Worm (Caenorhabditis elegans) whole organism, L1 larva: ENCODE measurements around the gene F43G6.8.

Experiments
- Y116A8C.19 ChIP-seq: sonication (generic microtip); optimal IDR thresholded peaks from 2 replicates; lab custom pipeline; 2016; ENCODE audit warnings: missing compliant biosample characterization, missing genetic modification characterization, borderline replicate concordance
- alr-1 ChIP-seq: fragments of 200-800 bp; sonication (Bioruptor generic); optimal IDR thresholded peaks from 2 replicates; lab custom pipeline; 2018; ENCODE audit warnings: borderline replicate concordance, mild to moderate bottlenecking, missing genetic modification characterization, missing compliant biosample characterization
- blmp-1 ChIP-seq: fragments of 150-350 bp; optimal IDR thresholded peaks from 2 replicates; lab custom pipeline; 2014; ENCODE audit warnings: missing biosample characterization, missing genetic modification characterization
- ceh-63 ChIP-seq: fragments of 200-800 bp; sonication (Bioruptor generic); optimal IDR thresholded peaks from 2 replicates; lab custom pipeline; 2018; ENCODE audit warnings: mild to moderate bottlenecking, missing genetic modification characterization, missing compliant biosample characterization
- ceh-88 ChIP-seq: fragments of 200-800 bp; sonication (Bioruptor generic); IDR thresholded peaks from 2 replicates; pipeline ENCODE4 v1.3.6; 2022; ENCODE audit warnings: missing genetic modification characterization, missing compliant biosample characterization
- ceh-90 ChIP-seq: sonication (generic microtip); optimal IDR thresholded peaks from 2 replicates; lab custom pipeline; 2016; ENCODE audit warnings: missing genetic modification characterization, missing compliant biosample characterization
- ces-1 ChIP-seq: fragments of 150-350 bp; optimal IDR thresholded peaks from 2 replicates; lab custom pipeline; 2014; ENCODE audit warnings: missing biosample characterization, missing genetic modification reagents, missing genetic modification characterization
- dpl-1 ChIP-seq, 3 experiments: fragments of 150-350 bp in 2 of 3; sonication (generic microtip) in 1 of 3; optimal IDR thresholded peaks; 2 replicates each; lab custom pipeline; 2014 to 2017; ENCODE audit warnings: missing biosample characterization in 3 of 3, missing genetic modification characterization in 3 of 3, missing genetic modification reagents in 3 of 3
- efl-1 ChIP-seq, 4 experiments: fragments of 150-350 bp; optimal IDR thresholded peaks in 3 of 4; peaks in 1 of 4; 1 replicate in 1 of 4; 2 replicates in 3 of 4; lab custom pipeline; 2014; ENCODE audit warnings: missing biosample characterization in 2 of 4, missing genetic modification characterization in 2 of 4, missing genetic modification reagents in 2 of 4
- egl-13 ChIP-seq: sonication (generic microtip); optimal IDR thresholded peaks from 2 replicates; lab custom pipeline; 2016; ENCODE audit warnings: missing genotype, missing genetic modification reagents, missing genetic modification characterization, missing compliant biosample characterization
- elt-2 ChIP-seq: sonication (generic microtip); optimal IDR thresholded peaks from 2 replicates; lab custom pipeline; 2016; ENCODE audit warnings: missing genetic modification characterization, mild to moderate bottlenecking, inconsistent platforms, missing compliant biosample characterization, missing genetic modification reagents
- elt-3 ChIP-seq, 6 experiments: fragments of 150-350 bp in 1 of 6; sonication (generic microtip); optimal IDR thresholded peaks; 2 replicates each; lab custom pipeline; 2017 to 2018; ENCODE audit warnings: missing biosample characterization in 6 of 6, missing genetic modification characterization in 6 of 6, inconsistent platforms in 1 of 6
- fkh-10 ChIP-seq: sonication (generic microtip); optimal IDR thresholded peaks from 2 replicates; lab custom pipeline; 2017; ENCODE audit warnings: missing biosample characterization, missing genetic modification reagents, missing genetic modification characterization
- fkh-4 ChIP-seq: sonication (generic microtip); optimal IDR thresholded peaks from 2 replicates; lab custom pipeline; 2016; ENCODE audit warnings: missing compliant biosample characterization, missing genetic modification characterization, borderline replicate concordance
- fkh-8 ChIP-seq: sonication (generic microtip); optimal IDR thresholded peaks from 2 replicates; lab custom pipeline; 2016; ENCODE audit warnings: mild to moderate bottlenecking, missing genetic modification characterization, missing compliant biosample characterization
- fos-1 ChIP-seq: fragments of 150-350 bp; optimal IDR thresholded peaks from 2 replicates; lab custom pipeline; 2014; ENCODE audit warnings: missing biosample characterization, missing genetic modification characterization
- hlh-4 ChIP-seq: sonication (generic microtip); optimal IDR thresholded peaks from 2 replicates; lab custom pipeline; 2016; ENCODE audit warnings: mild to moderate bottlenecking, missing genetic modification characterization, missing compliant biosample characterization
- hpl-2 ChIP-seq: fragments of 150-350 bp; optimal IDR thresholded peaks from 2 replicates; lab custom pipeline; 2014; ENCODE audit warnings: missing biosample characterization, missing genetic modification reagents, missing genetic modification characterization
- irx-1 ChIP-seq: sonication (generic microtip); optimal IDR thresholded peaks from 2 replicates; lab custom pipeline; 2016; ENCODE audit warnings: missing genetic modification characterization, missing compliant biosample characterization
- lin-13 ChIP-seq: fragments of 150-350 bp; optimal IDR thresholded peaks from 2 replicates; lab custom pipeline; 2014; ENCODE audit warnings: missing biosample characterization, missing genetic modification reagents, missing genetic modification characterization
- lin-14 ChIP-seq: fragments of 200-800 bp; sonication (Bioruptor generic); optimal IDR thresholded peaks from 2 replicates; lab custom pipeline; 2018; ENCODE audit warnings: mild to moderate bottlenecking, missing genetic modification characterization, moderate library complexity, missing compliant biosample characterization
- lin-15B ChIP-seq: fragments of 150-350 bp; sonication (generic microtip); optimal IDR thresholded peaks from 3 replicates; lab custom pipeline; 2014; ENCODE audit warnings: missing biosample characterization, missing genetic modification characterization
- lin-39 ChIP-seq: fragments of 150-350 bp; optimal IDR thresholded peaks from 2 replicates; lab custom pipeline; 2014; ENCODE audit warnings: missing biosample characterization, missing genetic modification reagents, missing genetic modification characterization
- lsy-2 ChIP-seq, 2 experiments: fragments of 150-350 bp; optimal IDR thresholded peaks; 2 replicates each; lab custom pipeline; 2014; ENCODE audit warnings: missing biosample characterization in 2 of 2, missing genetic modification characterization in 2 of 2
- mdl-1 ChIP-seq, 2 experiments: fragments of 150-350 bp; optimal IDR thresholded peaks; 2 replicates each; lab custom pipeline; 2014 to 2017; ENCODE audit warnings: missing biosample characterization in 2 of 2, missing genetic modification characterization in 2 of 2, inconsistent platforms in 1 of 2
- nhr-11 ChIP-seq: fragments of 150-350 bp; optimal IDR thresholded peaks from 2 replicates; lab custom pipeline; 2014; ENCODE audit warnings: missing biosample characterization, missing genetic modification characterization
- nhr-20 ChIP-seq: sonication (generic microtip); optimal IDR thresholded peaks from 2 replicates; lab custom pipeline; 2016; ENCODE audit warnings: mild to moderate bottlenecking, missing genetic modification characterization, missing compliant biosample characterization
- nhr-237 ChIP-seq: fragments of 150-350 bp; optimal IDR thresholded peaks from 2 replicates; lab custom pipeline; 2014; ENCODE audit warnings: missing biosample characterization, missing genetic modification characterization
- nhr-47 ChIP-seq: sonication (generic microtip); optimal IDR thresholded peaks from 2 replicates; lab custom pipeline; 2016; ENCODE audit warnings: mild to moderate bottlenecking, missing genetic modification characterization, moderate library complexity, missing compliant biosample characterization
- nhr-71 ChIP-seq: sonication (generic microtip); optimal IDR thresholded peaks from 2 replicates; lab custom pipeline; 2016; ENCODE audit warnings: mild to moderate bottlenecking, missing genetic modification characterization, moderate library complexity, missing compliant biosample characterization
- nhr-84 ChIP-seq: sonication (generic microtip); optimal IDR thresholded peaks from 2 replicates; lab custom pipeline; 2017; ENCODE audit warnings: missing biosample characterization, missing genetic modification characterization
- nhr-85 ChIP-seq: sonication (generic microtip); peaks from one replicate; lab custom pipeline; 2016; ENCODE audit warnings: missing genetic modification characterization, inconsistent platforms, missing compliant biosample characterization
- pag-3 ChIP-seq: sonication (generic microtip); optimal IDR thresholded peaks from 2 replicates; lab custom pipeline; 2017; ENCODE audit warnings: missing genetic modification characterization, mild to moderate bottlenecking, missing compliant biosample characterization, antibody characterized with exemption, borderline replicate concordance; ENCODE audit not compliant: insufficient read depth
- pax-3 ChIP-seq: fragments of 200-800 bp; sonication (Bioruptor generic); optimal IDR thresholded peaks from 2 replicates; lab custom pipeline; 2018; ENCODE audit warnings: mild to moderate bottlenecking, missing genetic modification characterization, moderate library complexity, missing compliant biosample characterization
- pqm-1 ChIP-seq: sonication (generic microtip); optimal IDR thresholded peaks from 3 replicates; lab custom pipeline; 2017; ENCODE audit warnings: missing biosample characterization, missing genetic modification characterization
- rnt-1 ChIP-seq: sonication (generic microtip); optimal IDR thresholded peaks from 2 replicates; lab custom pipeline; 2016; ENCODE audit warnings: mild to moderate bottlenecking, missing genetic modification characterization, moderate library complexity, missing compliant biosample characterization
- skn-1 ChIP-seq: fragments of 150-350 bp; optimal IDR thresholded peaks from 2 replicates; lab custom pipeline; 2014; ENCODE audit warnings: missing biosample characterization, missing genetic modification characterization
- snu-23 ChIP-seq: sonication (generic microtip); optimal IDR thresholded peaks from 2 replicates; lab custom pipeline; 2016; ENCODE audit warnings: missing genetic modification characterization, missing compliant biosample characterization
- tbx-2 ChIP-seq: sonication (generic microtip); optimal IDR thresholded peaks from 2 replicates; lab custom pipeline; 2016; ENCODE audit warnings: missing genetic modification characterization, missing compliant biosample characterization
- tlp-1 ChIP-seq: fragments of 150-350 bp; optimal IDR thresholded peaks from 2 replicates; lab custom pipeline; 2014; ENCODE audit warnings: missing biosample characterization, missing genetic modification characterization
- unc-98 ChIP-seq: fragments of 200-800 bp; sonication (Bioruptor generic); IDR thresholded peaks from 2 replicates; pipeline ENCODE4 v1.3.6; 2022; ENCODE audit warnings: missing genetic modification characterization, missing compliant biosample characterization
- vab-15 ChIP-seq: sonication (generic microtip); optimal IDR thresholded peaks from 2 replicates; lab custom pipeline; 2017; ENCODE audit warnings: missing genotype, mild to moderate bottlenecking, missing genetic modification characterization, missing compliant biosample characterization
- xbp-1 ChIP-seq: sonication (generic microtip); optimal IDR thresholded peaks from 2 replicates; lab custom pipeline; 2016; ENCODE audit warnings: missing genetic modification characterization, missing compliant biosample characterization
- zag-1 ChIP-seq: fragments of 150-350 bp; optimal IDR thresholded peaks from 2 replicates; lab custom pipeline; 2014; ENCODE audit warnings: missing biosample characterization, missing genetic modification characterization
- zip-4 ChIP-seq: fragments of 200-800 bp; sonication (Bioruptor generic); optimal IDR thresholded peaks from 2 replicates; lab custom pipeline; 2018; ENCODE audit warnings: mild to moderate bottlenecking, missing genetic modification characterization, moderate library complexity, missing compliant biosample characterization

The F43G6.8 gene

DNA sequence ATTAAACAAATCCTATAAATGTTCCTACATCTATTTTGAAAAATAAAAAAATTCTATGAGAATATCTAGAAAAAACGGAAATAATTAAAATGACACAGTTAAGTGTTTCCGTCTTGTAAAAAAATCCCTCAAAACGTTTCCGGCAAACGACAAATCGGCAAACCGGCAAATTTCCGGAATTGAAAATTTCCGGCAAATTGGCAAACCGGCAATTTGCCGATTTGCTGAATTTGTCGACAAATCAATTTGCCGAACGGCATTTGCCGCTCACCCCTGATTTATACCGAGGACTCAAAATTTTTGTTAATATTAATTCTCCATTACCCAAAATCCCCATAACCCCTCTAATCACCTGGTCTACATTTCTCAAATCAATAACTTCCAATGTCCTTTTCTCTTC is 39.2 kb upstream of the F43G6.8 start:
- TF ChIP-seq efl-1 (optimal IDR thresholded peaks at IDR 0.05; lab: Kevin White, UChicago) (no peak), efl-1 (GFP tag; optimal IDR thresholded peaks at IDR 0.05 in 1 of 2; lab: Kevin White, UChicago) (peak in 1 of 2 experiments; percentile 53), nhr-84 (tag; lab: Kevin White, UChicago) (no peak), nhr-47 (tag; lab: Kevin White, UChicago) (no peak)

DNA sequence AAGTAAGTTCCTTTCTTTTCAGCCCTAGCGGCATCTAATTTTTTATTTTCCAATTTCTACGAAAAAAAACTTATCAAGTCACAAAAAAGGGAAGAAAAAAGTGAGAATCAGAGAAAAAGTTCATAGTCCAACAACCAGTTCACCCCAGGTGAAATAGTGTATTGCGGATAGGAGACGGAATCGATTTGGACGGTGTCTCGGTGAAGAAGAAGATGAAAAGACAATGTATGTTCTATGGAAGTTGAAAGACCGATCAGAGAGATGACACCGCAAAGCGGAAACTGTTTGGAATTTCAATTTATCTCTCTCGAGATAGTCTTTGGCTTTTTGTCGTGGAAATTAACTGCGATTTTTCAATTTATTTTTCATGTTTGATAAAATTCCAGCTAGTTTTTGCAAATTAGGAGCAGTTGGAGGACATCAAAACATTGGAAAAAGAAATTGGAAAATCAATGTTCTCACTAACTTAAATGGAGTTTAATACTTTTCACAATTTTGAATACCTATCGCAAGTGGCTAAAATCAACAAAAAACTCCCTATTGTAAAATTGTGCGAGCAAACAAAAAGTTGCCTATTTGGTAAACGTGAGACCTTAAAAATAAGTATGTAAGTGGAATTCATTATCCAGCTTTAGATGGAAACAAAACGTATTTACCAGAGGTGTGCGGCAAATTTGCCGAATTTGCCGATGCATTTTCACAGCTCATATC is 38.5 kb upstream of the F43G6.8 start:
- TF ChIP-seq fkh-8 (tag; lab: Kevin White, UChicago): no peak
- no peak for TF ChIP-seq lin-39 (tag; lab: Kevin White, UChicago)
- TF ChIP-seq nhr-71 (tag; lab: Kevin White, UChicago): peak; percentile 27
- peak; percentile 94 for TF ChIP-seq nhr-85 (tag; lab: Kevin White, UChicago)
- TF ChIP-seq skn-1 (tag; lab: Kevin White, UChicago): no peak
- no peak for TF ChIP-seq ceh-90 (tag; lab: Kevin White, UChicago)
- TF ChIP-seq lin-13 (GFP tag; lab: Kevin White, UChicago): no peak
- TF ChIP-seq mdl-1 (tag; optimal IDR thresholded peaks at IDR 0.05; lab: Kevin White, UChicago): no peak
- peak; percentile 53 for TF ChIP-seq blmp-1 (tag; lab: Kevin White, UChicago)
- peak; percentile 17 for TF ChIP-seq snu-23 (GFP tag; lab: Kevin White, UChicago)
- no peak for TF ChIP-seq pax-3 (tag; lab: Kevin White, UChicago)
- TF ChIP-seq zag-1: no peak
- TF ChIP-seq lsy-2 (tag; optimal IDR thresholded peaks at IDR 0.05; lab: Kevin White, UChicago): peak in 1 of 2 experiments; percentile 7
- peak; percentile 20 for TF ChIP-seq nhr-20 (tag; lab: Kevin White, UChicago)
- peak; percentile 8 for TF ChIP-seq tbx-2 (tag; lab: Kevin White, UChicago)
- no peak for TF ChIP-seq zip-4 (GFP tag; lab: Kevin White, UChicago)
- no peak for TF ChIP-seq hlh-4 (tag; lab: Kevin White, UChicago)
- TF ChIP-seq fkh-4 (tag; lab: Kevin White, UChicago): no peak
- TF ChIP-seq lin-14 (GFP tag; lab: Kevin White, UChicago): peak; percentile 59
- no peak for TF ChIP-seq fkh-10 (GFP tag; lab: Kevin White, UChicago)
- peak in 4 of 6 experiments; percentile 9 to 76 (median 68) for TF ChIP-seq elt-3 (tag; optimal IDR thresholded peaks at IDR 0.05; lab: Kevin White, UChicago)

DNA sequence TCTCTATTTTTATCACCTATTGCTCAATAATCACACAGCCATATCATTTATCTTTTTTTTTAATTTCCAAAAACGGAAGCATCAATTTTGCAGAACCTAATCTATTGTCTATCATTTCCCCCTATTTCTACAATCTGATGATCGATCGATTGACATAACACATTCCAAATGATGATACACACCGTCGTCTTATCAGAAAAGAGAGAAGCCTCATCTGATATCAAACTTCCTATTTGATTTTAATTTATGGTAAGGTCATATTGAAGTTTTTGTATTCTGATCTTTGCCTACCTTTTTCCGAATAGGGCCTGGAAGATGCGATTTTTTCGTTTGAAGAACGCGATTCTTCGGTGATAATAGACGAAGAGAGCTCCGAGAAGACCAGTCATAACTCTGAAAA is 35.7 kb upstream of the F43G6.8 start:
- TF ChIP-seq pax-3 (tag; lab: Kevin White, UChicago): no peak
- TF ChIP-seq xbp-1 (tag; lab: Kevin White, UChicago): no peak
- no peak for TF ChIP-seq irx-1 (tag; lab: Kevin White, UChicago)
- TF ChIP-seq nhr-71 (tag; lab: Kevin White, UChicago): peak; percentile 10
- no peak for TF ChIP-seq nhr-237 (tag; lab: Kevin White, UChicago)
- TF ChIP-seq dpl-1 (GFP tag; optimal IDR thresholded peaks at IDR 0.05; lab: Kevin White, UChicago): no peak
- no peak for TF ChIP-seq lin-13 (GFP tag; lab: Kevin White, UChicago)
- TF ChIP-seq lin-15B (tag; lab: Kevin White, UChicago): no peak
- no peak for TF ChIP-seq ceh-63 (GFP tag; lab: Kevin White, UChicago)
- TF ChIP-seq alr-1 (tag; lab: Kevin White, UChicago): no peak
- no peak for TF ChIP-seq mdl-1 (tag; optimal IDR thresholded peaks at IDR 0.05; lab: Kevin White, UChicago)
- no peak for TF ChIP-seq ces-1 (GFP tag; lab: Kevin White, UChicago)
- TF ChIP-seq tlp-1 (tag; lab: Kevin White, UChicago): no peak
- no peak for TF ChIP-seq rnt-1 (tag; lab: Kevin White, UChicago)
- no peak for TF ChIP-seq efl-1 (optimal IDR thresholded peaks at IDR 0.05; lab: Kevin White, UChicago)
- TF ChIP-seq efl-1 (GFP tag; optimal IDR thresholded peaks at IDR 0.05 in 1 of 2; lab: Kevin White, UChicago): peak in 1 of 2 experiments; percentile 60
- TF ChIP-seq nhr-84 (tag; lab: Kevin White, UChicago): no peak
- TF ChIP-seq nhr-11: no peak
- no peak for TF ChIP-seq unc-98 (GFP tag; lab: Robert Waterston, UW)
- TF ChIP-seq ceh-88 (GFP tag; lab: Robert Waterston, UW): no peak
- no peak for TF ChIP-seq elt-2 (tag; lab: Kevin White, UChicago)
- no peak for TF ChIP-seq pag-3 (tag; lab: Kevin White, UChicago)
- TF ChIP-seq blmp-1 (tag; lab: Kevin White, UChicago): peak; percentile 16
- TF ChIP-seq pqm-1 (tag; lab: Kevin White, UChicago): no peak
- TF ChIP-seq Y116A8C.19 (tag; lab: Kevin White, UChicago): no peak
- no peak for TF ChIP-seq fos-1
- TF ChIP-seq nhr-20 (tag; lab: Kevin White, UChicago): no peak
- TF ChIP-seq vab-15: no peak
- TF ChIP-seq hpl-2 (GFP tag; lab: Kevin White, UChicago): no peak
- TF ChIP-seq egl-13: no peak
